Fruit fly (Drosophila melanogaster): ENCODE results near the gene Glut1.

Gene Glut1

dm6 chr3L:895314-895980 lies 18.4 kb upstream of the Glut1 start, which contains the start of gene CG34056:
CG34056 (plus strand) TSS chr3L:895951.
- TF ChIP-seq CG8632 (GFP tag; optimal IDR thresholded peaks at IDR 0.05), result peak; percentile 97
- peak; percentile 89 for TF ChIP-seq dac (GFP tag; optimal IDR thresholded peaks at IDR 0.05)
- peak; percentile 98 for TF ChIP-seq CG6792 (GFP tag; optimal IDR thresholded peaks at IDR 0.05)
- peak; percentile 98 for TF ChIP-seq CG11762 (GFP tag; optimal IDR thresholded peaks at IDR 0.05; ENCODE audit: insufficient read depth)
- TF ChIP-seq CG6808 (GFP tag; optimal IDR thresholded peaks at IDR 0.05), result peak; percentile 97
- peak; percentile 97 for TF ChIP-seq pdm3 (GFP tag; optimal IDR thresholded peaks at IDR 0.05)
- peak; percentile 99 for TF ChIP-seq eg (GFP tag; IDR thresholded peaks at IDR 0.05)
- TF ChIP-seq salr (GFP tag; optimal IDR thresholded peaks at IDR 0.05), result peak; percentile 85 to 95
- peak; percentile 93 for TF ChIP-seq Hr39 (GFP tag; optimal IDR thresholded peaks at IDR 0.05)
- peak; percentile 98 for TF ChIP-seq CG10631 (GFP tag; optimal IDR thresholded peaks at IDR 0.05)
- TF ChIP-seq topi (GFP tag; optimal IDR thresholded peaks at IDR 0.05), result peak; percentile 98
- peak; percentile 97 for TF ChIP-seq CG7368 (GFP tag; optimal IDR thresholded peaks at IDR 0.05)
- peak; percentile 96 for TF ChIP-seq net (GFP tag; optimal IDR thresholded peaks at IDR 0.05)
- peak; percentile 100 for TF ChIP-seq Eip78C (GFP tag)
- peak; percentile 97 for TF ChIP-seq CG3032 (tag; optimal IDR thresholded peaks at IDR 0.05)
- peak; percentile 98 for TF ChIP-seq esn (GFP tag; optimal IDR thresholded peaks at IDR 0.05)
- TF ChIP-seq lz (GFP tag; optimal IDR thresholded peaks at IDR 0.05), result peak; percentile 96
- peak; percentile 97 for TF ChIP-seq CG34406 (GFP tag; optimal IDR thresholded peaks at IDR 0.05)
- TF ChIP-seq Hr4 (GFP tag; optimal IDR thresholded peaks at IDR 0.05), result peak; percentile 96
- TF ChIP-seq Lpt (GFP tag; optimal IDR thresholded peaks at IDR 0.05), result peak; percentile 97
- TF ChIP-seq Met (GFP tag; optimal IDR thresholded peaks at IDR 0.05), result peak; percentile 97
- peak; percentile 95 for TF ChIP-seq CG6854 (GFP tag; optimal IDR thresholded peaks at IDR 0.05)
- TF ChIP-seq CG15336 (GFP tag; IDR thresholded peaks at IDR 0.05), result peak; percentile 99
- TF ChIP-seq CG10669 (GFP tag; optimal IDR thresholded peaks at IDR 0.05), result peak; percentile 98
- TF ChIP-seq CG3919 (GFP tag; optimal IDR thresholded peaks at IDR 0.05), result peak; percentile 99
- TF ChIP-seq Gug (GFP tag; IDR thresholded peaks at IDR 0.05), result peak; percentile 96
- TF ChIP-seq achi (GFP tag; optimal IDR thresholded peaks at IDR 0.05), result peak; percentile 98
- TF ChIP-seq Ets21C (GFP tag; optimal IDR thresholded peaks at IDR 0.05), result peak; percentile 91
- TF ChIP-seq ss (GFP tag; optimal IDR thresholded peaks at IDR 0.05), result peak; percentile 97
- peak; percentile 98 for TF ChIP-seq Eip75B (GFP tag; optimal IDR thresholded peaks at IDR 0.05)
- TF ChIP-seq Eip93F (GFP tag; optimal IDR thresholded peaks at IDR 0.05), result peak; percentile 97
- TF ChIP-seq dsx (GFP tag; optimal IDR thresholded peaks at IDR 0.05; ENCODE audit: poor library complexity, severe bottlenecking), result peak; percentile 95
- peak; percentile 93 for TF ChIP-seq Sox15 (GFP tag; optimal IDR thresholded peaks at IDR 0.05)
- TF ChIP-seq Sox14 (GFP tag; optimal IDR thresholded peaks at IDR 0.05), result peak; percentile 96
- TF ChIP-seq CG9139 (GFP tag; optimal IDR thresholded peaks at IDR 0.05), result peak; percentile 97
- peak; percentile 95 for TF ChIP-seq CG31627 (GFP tag; optimal IDR thresholded peaks at IDR 0.05)
- TF ChIP-seq CG11902 (GFP tag; optimal IDR thresholded peaks at IDR 0.05), result peak; percentile 94
- TF ChIP-seq Blimp-1 (GFP tag; optimal IDR thresholded peaks at IDR 0.05), result peak; percentile 89
- peak; percentile 93 for TF ChIP-seq CG16779 (tag; optimal IDR thresholded peaks at IDR 0.05)
- peak; percentile 95 for TF ChIP-seq Smox (GFP tag; optimal IDR thresholded peaks at IDR 0.05)
- peak; percentile 94 for TF ChIP-seq fd59A (GFP tag; optimal IDR thresholded peaks at IDR 0.05)
- peak; percentile 94 for TF ChIP-seq vri (GFP tag; optimal IDR thresholded peaks at IDR 0.05)
- peak; percentile 92 for TF ChIP-seq CG4318 (GFP tag; optimal IDR thresholded peaks at IDR 0.05)
- peak; percentile 42 for TF ChIP-seq fkh (GFP tag; optimal IDR thresholded peaks at IDR 0.05)
- peak; percentile 98 for TF ChIP-seq svp (GFP tag)
- peak; percentile 96 for TF ChIP-seq Sox102F (GFP tag; optimal IDR thresholded peaks at IDR 0.05)
- peak; percentile 97 for TF ChIP-seq acj6 (GFP tag; optimal IDR thresholded peaks at IDR 0.05)
- peak; percentile 99 for TF ChIP-seq CG8119 (GFP tag; IDR thresholded peaks at IDR 0.05)
- TF ChIP-seq CG1621 (tag; optimal IDR thresholded peaks at IDR 0.05), result peak; percentile 90
- TF ChIP-seq CG8319 (GFP tag; optimal IDR thresholded peaks at IDR 0.05), result peak; percentile 96
- peak; percentile 97 for TF ChIP-seq cyc (GFP tag; optimal IDR thresholded peaks at IDR 0.05)

Data from whole organism, prepupa.